Fruit fly (Drosophila melanogaster) whole organism: ENCODE measurements around the gene Pex12.

Experiments
- CG8478 ChIP-seq: fragments of >200 bp; optimal IDR thresholded peaks from 2 replicates; lab custom pipeline; 2018; ENCODE audit warnings: inconsistent platforms
- Dll ChIP-seq: fragments of >200 bp; optimal IDR thresholded peaks from 2 replicates; lab custom pipeline; 2017
- EcR ChIP-seq, 2 experiments: fragments of >200 bp; optimal IDR thresholded peaks; 2 replicates each; lab custom pipeline; 2017; ENCODE audit warnings: missing biosample characterization in 2 of 2, missing genetic modification characterization in 2 of 2, missing genetic modification reagents in 2 of 2
- pan ChIP-seq: fragments of >200 bp; optimal IDR thresholded peaks from 2 replicates; lab custom pipeline; 2017
- usp ChIP-seq: fragments of >200 bp; optimal IDR thresholded peaks from 2 replicates; lab custom pipeline; 2017; ENCODE audit warnings: missing biosample characterization, missing genetic modification characterization, mixed read lengths

DNA sequence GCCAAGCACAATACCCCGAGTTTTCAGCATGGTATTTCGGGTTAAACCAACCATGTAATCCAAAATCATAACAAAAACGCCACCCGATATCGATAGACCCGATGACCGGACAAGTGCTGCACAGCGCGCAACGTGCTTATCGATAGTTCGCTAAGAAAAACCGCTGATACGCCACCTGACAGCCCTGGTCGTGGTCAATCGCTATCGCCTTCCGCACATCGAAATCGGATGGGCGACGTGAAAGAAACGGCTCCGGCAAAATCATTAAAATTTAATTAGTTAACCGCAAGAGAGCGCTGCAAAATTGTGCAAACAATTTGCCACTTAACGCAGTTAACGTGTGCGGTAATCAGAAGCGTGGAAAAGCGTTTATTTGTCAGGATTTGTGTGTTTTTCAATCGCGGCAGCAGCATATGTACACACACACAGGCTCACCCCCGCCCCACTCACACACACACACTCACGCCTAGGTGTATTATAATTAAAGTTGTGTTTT, 10.0 kb downstream of the Pex12 start, which contains the start of the genes CG3862 and dock:
- TF ChIP-seq pan (lab: Kevin White, UChicago) = no peak
- no peak for TF ChIP-seq EcR (GFP tag; optimal IDR thresholded peaks at IDR 0.05; lab: Kevin White, UChicago)
- no peak for TF ChIP-seq Dll (lab: Kevin White, UChicago)
- no peak for TF ChIP-seq usp (GFP tag; lab: Kevin White, UChicago)
- no peak for TF ChIP-seq CG8478
